Fruit fly (Drosophila melanogaster): ENCODE results near the gene CG10621.
A peak's percentile ranks its signal among the peaks of the same experiment; 100 is the strongest.

CG10621 gene

DNA sequence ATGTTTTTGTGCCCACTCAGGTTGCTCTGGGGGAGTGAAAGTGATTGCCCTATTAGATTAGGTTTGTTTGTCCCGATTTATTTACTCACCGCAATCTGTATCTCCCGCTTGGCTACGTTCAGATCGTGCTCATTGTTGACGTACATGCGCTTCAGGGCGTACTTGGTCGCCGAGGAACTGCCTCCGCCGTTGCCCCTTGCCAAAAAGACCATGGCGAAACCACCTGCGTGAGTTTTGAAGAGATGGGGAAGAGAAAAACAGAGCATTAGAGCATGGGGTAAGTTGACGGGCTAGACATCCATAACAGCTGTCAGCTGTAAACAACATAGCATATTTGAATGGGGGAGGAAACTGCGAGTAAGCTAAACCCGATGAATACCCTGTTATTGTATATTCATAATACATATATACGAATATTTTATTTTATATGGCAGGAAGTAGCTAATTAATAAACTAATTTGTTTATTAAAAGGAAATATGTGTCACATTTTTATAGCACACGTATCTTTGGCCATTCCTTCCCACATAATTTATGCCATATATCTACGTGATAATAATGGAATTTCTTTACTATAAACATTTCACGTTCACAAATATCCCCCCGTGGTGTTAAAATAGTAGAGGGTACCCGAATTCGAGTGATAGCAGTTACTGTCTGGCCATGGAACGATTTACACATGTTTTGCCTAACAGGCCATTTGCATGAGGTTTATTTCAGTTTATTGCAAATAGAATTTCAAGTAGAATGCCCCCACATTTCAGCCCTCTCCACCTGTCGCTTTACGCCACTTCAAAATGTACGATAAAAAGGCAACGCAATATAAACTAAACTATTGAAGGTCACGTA is 11.4 kb upstream of the CG10621 start:
- TF ChIP-seq CG11617 (GFP tag; optimal IDR thresholded peaks at IDR 0.05) (no peak), CG7045 (GFP tag; optimal IDR thresholded peaks at IDR 0.05) (no peak), Crg-1 (GFP tag; optimal IDR thresholded peaks at IDR 0.05) (no peak), CG5204 (GFP tag; optimal IDR thresholded peaks at IDR 0.05) (no peak), Clk (GFP tag; optimal IDR thresholded peaks at IDR 0.05) (peak; percentile 26), CG14711 (tag; optimal IDR thresholded peaks at IDR 0.05) (no peak), pad (GFP tag; optimal IDR thresholded peaks at IDR 0.05) (no peak), toe (GFP tag; optimal IDR thresholded peaks at IDR 0.05) (no peak), tj (GFP tag; optimal IDR thresholded peaks at IDR 0.05) (no peak), CG33017 (tag; optimal IDR thresholded peaks at IDR 0.05) (peak; percentile 40), CG7101 (tag; optimal IDR thresholded peaks at IDR 0.05) (no peak), cic (GFP tag; optimal IDR thresholded peaks at IDR 0.05) (peak; percentile 41), CG12768 (GFP tag; optimal IDR thresholded peaks at IDR 0.05) (no peak), ovo (GFP tag; optimal IDR thresholded peaks at IDR 0.05) (no peak), CG1620 (GFP tag; optimal IDR thresholded peaks at IDR 0.05) (no peak), kay (GFP tag; ENCODE audit: borderline replicate concordance) (peak; percentile 58), bab1 (GFP tag; optimal IDR thresholded peaks at IDR 0.05) (no peak)

dm6 chr2L:18957142-18957674 is 3.0 kb upstream of the CG10621 start, which contains the start of gene Bhmt:
TSS of gene Bhmt (minus strand) at chr2L:18957311.
- TF ChIP-seq CG5204 (GFP tag; optimal IDR thresholded peaks at IDR 0.05), result no peak
- peak; percentile 68 for TF ChIP-seq Mnt (GFP tag; optimal IDR thresholded peaks at IDR 0.05)
- TF ChIP-seq cic (GFP tag; optimal IDR thresholded peaks at IDR 0.05), result peak; percentile 84
- no peak for TF ChIP-seq Hr96 (GFP tag; optimal IDR thresholded peaks at IDR 0.05)
- TF ChIP-seq CG12768 (GFP tag; optimal IDR thresholded peaks at IDR 0.05), result peak; percentile 74
- TF ChIP-seq cnc (optimal IDR thresholded peaks at IDR 0.05), result no peak
- no peak for TF ChIP-seq CG1620 (GFP tag; optimal IDR thresholded peaks at IDR 0.05)
- TF ChIP-seq CG14711 (tag; optimal IDR thresholded peaks at IDR 0.05), result peak; percentile 91
- TF ChIP-seq CG33017 (tag; optimal IDR thresholded peaks at IDR 0.05), result peak; percentile 91
- TF ChIP-seq CG7045 (GFP tag; optimal IDR thresholded peaks at IDR 0.05), result peak; percentile 81
- peak; percentile 15 for TF ChIP-seq ovo (GFP tag; optimal IDR thresholded peaks at IDR 0.05)
- TF ChIP-seq toe (GFP tag; optimal IDR thresholded peaks at IDR 0.05), result no peak
- TF ChIP-seq tj (GFP tag; optimal IDR thresholded peaks at IDR 0.05), result peak; percentile 100
- peak; percentile 91 for TF ChIP-seq bab1 (GFP tag; optimal IDR thresholded peaks at IDR 0.05)
- peak; percentile 92 for TF ChIP-seq CG7101 (tag; optimal IDR thresholded peaks at IDR 0.05)
- peak; percentile 71 for TF ChIP-seq pad (GFP tag; optimal IDR thresholded peaks at IDR 0.05)
- TF ChIP-seq CG11617 (GFP tag; optimal IDR thresholded peaks at IDR 0.05), result peak; percentile 89
- peak; percentile 56 for TF ChIP-seq Clk (GFP tag; optimal IDR thresholded peaks at IDR 0.05)
- TF ChIP-seq kay (GFP tag; ENCODE audit: borderline replicate concordance), result peak; percentile 95
- peak; percentile 18 for TF ChIP-seq Crg-1 (GFP tag; optimal IDR thresholded peaks at IDR 0.05)

dm6 chr2L:18955666-18956065 is 1.4 kb upstream of the CG10621 start:
- TF ChIP-seq CG1620 (GFP tag; optimal IDR thresholded peaks at IDR 0.05) (no peak), CG7101 (tag; optimal IDR thresholded peaks at IDR 0.05) (no peak), CG14711 (tag; optimal IDR thresholded peaks at IDR 0.05) (no peak), CG7045 (GFP tag; optimal IDR thresholded peaks at IDR 0.05) (no peak), Crg-1 (GFP tag; optimal IDR thresholded peaks at IDR 0.05) (no peak), Hr96 (GFP tag; optimal IDR thresholded peaks at IDR 0.05) (no peak), tj (GFP tag; optimal IDR thresholded peaks at IDR 0.05) (no peak), CG5204 (GFP tag; optimal IDR thresholded peaks at IDR 0.05) (no peak), Clk (GFP tag; optimal IDR thresholded peaks at IDR 0.05) (no peak), cic (GFP tag; optimal IDR thresholded peaks at IDR 0.05) (peak; percentile 47), CG11617 (GFP tag; optimal IDR thresholded peaks at IDR 0.05) (no peak), CG33017 (tag; optimal IDR thresholded peaks at IDR 0.05) (no peak), toe (GFP tag; optimal IDR thresholded peaks at IDR 0.05) (no peak), kay (GFP tag; ENCODE audit: borderline replicate concordance) (no peak), CG12768 (GFP tag; optimal IDR thresholded peaks at IDR 0.05) (peak; percentile 3), pad (GFP tag; optimal IDR thresholded peaks at IDR 0.05) (no peak), cnc (optimal IDR thresholded peaks at IDR 0.05) (no peak), ovo (GFP tag; optimal IDR thresholded peaks at IDR 0.05) (no peak)

dm6 chr2L:18953512-18954254 is 548 bp downstream of the CG10621 start:
- TF ChIP-seq CG7101 (tag; optimal IDR thresholded peaks at IDR 0.05) (peak; percentile 28), CG14711 (tag; optimal IDR thresholded peaks at IDR 0.05) (peak; percentile 33), tj (GFP tag; optimal IDR thresholded peaks at IDR 0.05) (no peak), CG7045 (GFP tag; optimal IDR thresholded peaks at IDR 0.05) (peak; percentile 15), CG11617 (GFP tag; optimal IDR thresholded peaks at IDR 0.05) (peak; percentile 49)

- TF ChIP-seq bab1 (GFP tag; optimal IDR thresholded peaks at IDR 0.05), result peak; percentile 70
- no peak for TF ChIP-seq Clk (GFP tag; optimal IDR thresholded peaks at IDR 0.05)
- no peak for TF ChIP-seq CG7045 (GFP tag; optimal IDR thresholded peaks at IDR 0.05)
Measured at dm6 chr2L:18951674-18952073, 2.6 kb downstream of the CG10621 start, which contains the start of gene Nedd8. TSS of gene Nedd8 (minus strand) at chr2L:18951837.
